Fruit fly (Drosophila melanogaster): ENCODE measurements around the gene CG42494.

- TF ChIP-seq CG17806 (tag; optimal IDR thresholded peaks at IDR 0.05), result no peak
- no peak for TF ChIP-seq Pif1A (GFP tag; optimal IDR thresholded peaks at IDR 0.05)
- TF ChIP-seq CG12605 (GFP tag; IDR thresholded peaks at IDR 0.05), result no peak
- no peak for TF ChIP-seq CG8159 (tag; optimal IDR thresholded peaks at IDR 0.05)
- TF ChIP-seq Pif1B (GFP tag; optimal IDR thresholded peaks at IDR 0.05), result no peak
- TF ChIP-seq CG34367 (tag; optimal IDR thresholded peaks at IDR 0.05), result no peak
- TF ChIP-seq fd96Ca (GFP tag; IDR thresholded peaks at IDR 0.05), result no peak
Observed at dm6 chr3L:3186364-3186763, 2.2 kb downstream of the CG42494 start, which contains the start of gene CG32284.

Measured in whole organism, pupa.